Worm (Caenorhabditis elegans) whole organism, late embryonic: ENCODE results near the gene K02F3.9.
A peak's percentile ranks its signal among the peaks of the same experiment; 100 is the strongest.

Source experiments
- ama-1 ChIP-seq: fragments of 150-350 bp; optimal IDR thresholded peaks from 2 replicates; lab custom pipeline; 2014
- ceh-14 ChIP-seq: sonication (generic microtip); optimal IDR thresholded peaks from 2 replicates; lab custom pipeline; 2016; ENCODE audit warnings: missing genotype, missing genetic modification characterization, missing compliant biosample characterization
- ceh-19 ChIP-seq: fragments of 200-800 bp; sonication (Bioruptor generic); optimal IDR thresholded peaks from 2 replicates; lab custom pipeline; 2018; ENCODE audit warnings: mild to moderate bottlenecking, missing genetic modification characterization, missing compliant biosample characterization
- ceh-9 ChIP-seq: sonication (generic microtip); optimal IDR thresholded peaks from 2 replicates; lab custom pipeline; 2016; ENCODE audit warnings: mild to moderate bottlenecking, missing genetic modification characterization, inconsistent platforms, missing compliant biosample characterization
- fkh-10 ChIP-seq: fragments of 150-350 bp; optimal IDR thresholded peaks from 2 replicates; lab custom pipeline; 2014; ENCODE audit warnings: missing biosample characterization, missing genetic modification reagents, missing genetic modification characterization
- hlh-15 ChIP-seq: sonication (generic microtip); optimal IDR thresholded peaks from 2 replicates; lab custom pipeline; 2016; ENCODE audit warnings: missing genetic modification characterization, missing compliant biosample characterization
- nhr-11 ChIP-seq: fragments of 150-350 bp; optimal IDR thresholded peaks from 2 replicates; lab custom pipeline; 2014; ENCODE audit warnings: missing biosample characterization, missing genetic modification characterization
- sox-4 ChIP-seq: sonication (generic microtip); optimal IDR thresholded peaks from 2 replicates; lab custom pipeline; 2017; ENCODE audit warnings: mild to moderate bottlenecking, missing genetic modification characterization, inconsistent platforms, missing compliant biosample characterization
- unc-55 ChIP-seq: sonication (generic microtip); optimal IDR thresholded peaks from 2 replicates; lab custom pipeline; 2017; ENCODE audit warnings: missing biosample characterization, missing genetic modification reagents, missing genetic modification characterization
- zip-5 ChIP-seq: sonication (generic microtip); optimal IDR thresholded peaks from 2 replicates; lab custom pipeline; 2016; ENCODE audit warnings: missing genetic modification characterization, missing compliant biosample characterization

ce11 chrIII:833711-834442 is 7.3 kb downstream of the K02F3.9 start:
- TF ChIP-seq ama-1 (lab: Kevin White, UChicago) (peak; percentile 56), unc-55 (peak; percentile 91), nhr-11 (tag; lab: Kevin White, UChicago) (no peak), ceh-19 (GFP tag; lab: Kevin White, UChicago) (no peak), zip-5 (tag; lab: Kevin White, UChicago) (peak; percentile 4), sox-4 (tag; lab: Kevin White, UChicago) (no peak), ceh-9 (tag; lab: Kevin White, UChicago) (no peak), fkh-10 (GFP tag; lab: Kevin White, UChicago) (peak; percentile 15), hlh-15 (no peak), ceh-14 (tag; lab: Kevin White, UChicago) (no peak)
